Fruit fly (Drosophila melanogaster): ENCODE data around the gene CG8945.
A peak's percentile ranks its signal among the peaks of the same experiment; 100 is the strongest.

Gene CG8945

dm6 chrX:17091062-17091904 is 3.8 kb upstream of the CG8945 start, which contains the start of the genes CG16700 and CG4991 (continued):
- peak; percentile 37 for TF ChIP-seq ewg (GFP tag; optimal IDR thresholded peaks at IDR 0.05)
- peak; percentile 80 for TF ChIP-seq CG10147 (GFP tag; optimal IDR thresholded peaks at IDR 0.05)
- no peak for TF ChIP-seq CG3838 (GFP tag; optimal IDR thresholded peaks at IDR 0.05)
- peak; percentile 47; the same call in 2 of the 3 replicates for TF ChIP-seq B-H1 (GFP tag; IDR thresholded peaks at IDR 0.05)
- no peak for TF ChIP-seq gce (GFP tag; IDR thresholded peaks at IDR 0.05)
- no peak for TF ChIP-seq CG9876 (GFP tag; optimal IDR thresholded peaks at IDR 0.05)
- TF ChIP-seq Gug (GFP tag; IDR thresholded peaks at IDR 0.05), result peak; percentile 54; the same call in 2 of the 4 replicates
- no peak for TF ChIP-seq sima (GFP tag; optimal IDR thresholded peaks at IDR 0.05)
- TF ChIP-seq nau (GFP tag; optimal IDR thresholded peaks at IDR 0.05), result peak; percentile 39
- TF ChIP-seq Dip2 (GFP tag; IDR thresholded peaks at IDR 0.05), result no peak
- TF ChIP-seq dm (GFP tag; optimal IDR thresholded peaks at IDR 0.05), result no peak
- peak; percentile 84 for TF ChIP-seq CG3281 (GFP tag; optimal IDR thresholded peaks at IDR 0.05)
- no peak for TF ChIP-seq NC2β (GFP tag; optimal IDR thresholded peaks at IDR 0.05)
- no peak; the same call in 2 of the 3 replicates for TF ChIP-seq sr (GFP tag; IDR thresholded peaks at IDR 0.05)
- TF ChIP-seq amos (GFP tag; IDR thresholded peaks at IDR 0.05; ENCODE audit: partially characterized antibody), result no peak
- no peak for TF ChIP-seq CkIIα-i1 (GFP tag; IDR thresholded peaks at IDR 0.05)
- no peak for TF ChIP-seq disco-r (GFP tag; optimal IDR thresholded peaks at IDR 0.05)
- TF ChIP-seq BtbVII (GFP tag; optimal IDR thresholded peaks at IDR 0.05), result peak; percentile 84
- TF ChIP-seq Fer3 (tag; optimal IDR thresholded peaks at IDR 0.05), result peak; percentile 71
- TF ChIP-seq run (tag; optimal IDR thresholded peaks at IDR 0.05), result peak; percentile 61
- TF ChIP-seq pho (GFP tag; optimal IDR thresholded peaks at IDR 0.05), result no peak
- TF ChIP-seq CG5180 (GFP tag; optimal IDR thresholded peaks at IDR 0.05), result peak; percentile 71
- peak; percentile 48 for TF ChIP-seq Spps (tag; optimal IDR thresholded peaks at IDR 0.05)
- no peak for TF ChIP-seq CG8478 (optimal IDR thresholded peaks at IDR 0.05)
- peak; percentile 83 for TF ChIP-seq tio (GFP tag; optimal IDR thresholded peaks at IDR 0.05)
- peak; percentile 54 for TF ChIP-seq CG2875 (GFP tag; optimal IDR thresholded peaks at IDR 0.05)
- TF ChIP-seq jing (GFP tag; optimal IDR thresholded peaks at IDR 0.05), result no peak
- TF ChIP-seq CG32772 (GFP tag; IDR thresholded peaks at IDR 0.05), result peak; percentile 65
- TF ChIP-seq CG7839 (tag; optimal IDR thresholded peaks at IDR 0.05), result peak; percentile 93
- peak; percentile 59; the same call in 1 of the 2 replicates for TF ChIP-seq ssp (GFP tag; IDR thresholded peaks at IDR 0.05)
- TF ChIP-seq CG10462 (GFP tag; optimal IDR thresholded peaks at IDR 0.05), result peak; percentile 42
- TF ChIP-seq fu2 (GFP tag; optimal IDR thresholded peaks at IDR 0.05), result no peak
- no peak for TF ChIP-seq CG43689 (GFP tag; IDR thresholded peaks at IDR 0.05)
- TF ChIP-seq salm (tag; optimal IDR thresholded peaks at IDR 0.05), result peak; percentile 46
- peak; percentile 24; the same call in 1 of the 2 replicates for TF ChIP-seq MBD-R2 (GFP tag; IDR thresholded peaks at IDR 0.05)
- peak; percentile 83 for TF ChIP-seq Dek (tag; optimal IDR thresholded peaks at IDR 0.05)
- TF ChIP-seq CG15269 (tag; optimal IDR thresholded peaks at IDR 0.05), result peak; percentile 85
- peak; percentile 59; the same call in 2 of the 3 replicates for TF ChIP-seq ase (GFP tag; IDR thresholded peaks at IDR 0.05)
- peak; percentile 80 for TF ChIP-seq dmrt11E (tag; optimal IDR thresholded peaks at IDR 0.05)
- TF ChIP-seq CG31224 (GFP tag; IDR thresholded peaks at IDR 0.05), result peak; percentile 43; the same call in 1 of the 2 replicates
- peak; percentile 50 for TF ChIP-seq CG1832 (GFP tag; optimal IDR thresholded peaks at IDR 0.05)
- TF ChIP-seq Mad (GFP tag; optimal IDR thresholded peaks at IDR 0.05), result no peak
- TF ChIP-seq Hr51 (GFP tag; optimal IDR thresholded peaks at IDR 0.05), result peak in 1 of 2 experiments; percentile 89
- TF ChIP-seq gcm (GFP tag; optimal IDR thresholded peaks at IDR 0.05), result peak; percentile 64
- TF ChIP-seq CG13287 (GFP tag; IDR thresholded peaks at IDR 0.05; ENCODE audit: partially characterized antibody), result no peak
- TF ChIP-seq NC2α (GFP tag; optimal IDR thresholded peaks at IDR 0.05), result no peak
- peak; percentile 75 for TF ChIP-seq Blimp-1 (GFP tag; optimal IDR thresholded peaks at IDR 0.05)
- TF ChIP-seq Bdp1 (GFP tag; optimal IDR thresholded peaks at IDR 0.05), result no peak
- TF ChIP-seq Ravus (GFP tag; IDR thresholded peaks at IDR 0.05), result 0 out of 2 replicates have a peak, but pooled peaks have one; percentile 7
